Fruit fly (Drosophila melanogaster): Measurements from ENCODE around the gene hec.

hec gene

dm6 chrX:12925426-12926256 lies 31.6 kb downstream of the hec start (continued):
- no peak for TF ChIP-seq bbx (GFP tag; IDR thresholded peaks at IDR 0.05; ENCODE audit: partially characterized antibody)
- TF ChIP-seq CG13296 (GFP tag; optimal IDR thresholded peaks at IDR 0.05): peak; percentile 41
- peak; percentile 32 for TF ChIP-seq Nf-YC (tag; optimal IDR thresholded peaks at IDR 0.05)
- TF ChIP-seq CG12236 (GFP tag; optimal IDR thresholded peaks at IDR 0.05): no peak
- peak; percentile 57; the same call in 1 of the 2 replicates for TF ChIP-seq Rfx (GFP tag; IDR thresholded peaks at IDR 0.05)
- peak; percentile 69 for TF ChIP-seq CG12391 (tag; optimal IDR thresholded peaks at IDR 0.05)
- TF ChIP-seq zen (tag; optimal IDR thresholded peaks at IDR 0.05): peak; percentile 60
- no peak for TF ChIP-seq maf-S (GFP tag; optimal IDR thresholded peaks at IDR 0.05)
- peak; percentile 42; the same call in 1 of the 2 replicates for TF ChIP-seq lmd (GFP tag; IDR thresholded peaks at IDR 0.05)
- peak; percentile 68 for TF ChIP-seq CG2202 (tag; optimal IDR thresholded peaks at IDR 0.05)
- no peak for TF ChIP-seq CG11398 (GFP tag; optimal IDR thresholded peaks at IDR 0.05)
- peak; percentile 20; the same call in 1 of the 2 replicates for TF ChIP-seq MBD-R2 (GFP tag; IDR thresholded peaks at IDR 0.05)
- TF ChIP-seq az2 (GFP tag; optimal IDR thresholded peaks at IDR 0.05): peak; percentile 44
- no peak for TF ChIP-seq CG16779 (GFP tag; IDR thresholded peaks at IDR 0.05)
- peak; percentile 85 for TF ChIP-seq CG7556 (GFP tag; optimal IDR thresholded peaks at IDR 0.05)
- TF ChIP-seq disco-r (GFP tag; optimal IDR thresholded peaks at IDR 0.05): no peak
- TF ChIP-seq zf30C (GFP tag; optimal IDR thresholded peaks at IDR 0.05): peak; percentile 79
- TF ChIP-seq CG31388 (GFP tag; optimal IDR thresholded peaks at IDR 0.05): no peak
- peak; percentile 42; the same call in 1 of the 2 replicates for TF ChIP-seq seq (GFP tag; IDR thresholded peaks at IDR 0.05)
- TF ChIP-seq CG3407 (GFP tag; optimal IDR thresholded peaks at IDR 0.05): no peak
- no peak for TF ChIP-seq CG9797 (GFP tag; optimal IDR thresholded peaks at IDR 0.05)
- no peak for TF ChIP-seq psq (GFP tag; optimal IDR thresholded peaks at IDR 0.05)
- TF ChIP-seq wor (GFP tag; IDR thresholded peaks at IDR 0.05): peak; percentile 45; the same call in 1 of the 2 replicates
- TF ChIP-seq CG7928 (GFP tag; optimal IDR thresholded peaks at IDR 0.05): no peak
- TF ChIP-seq CG7987 (GFP tag; optimal IDR thresholded peaks at IDR 0.05): no peak
- no peak for TF ChIP-seq chn (GFP tag; optimal IDR thresholded peaks at IDR 0.05)
- no peak for TF ChIP-seq aop (GFP tag; IDR thresholded peaks at IDR 0.05)
- no peak for TF ChIP-seq Tbp (GFP tag; optimal IDR thresholded peaks at IDR 0.05)
- TF ChIP-seq CrebB (tag; optimal IDR thresholded peaks at IDR 0.05): peak; percentile 11
- no peak for TF ChIP-seq CG1647 (GFP tag; optimal IDR thresholded peaks at IDR 0.05)
- TF ChIP-seq CG12219 (GFP tag; optimal IDR thresholded peaks at IDR 0.05): no peak
- 0 out of 2 replicates have a peak, but pooled peaks have one; percentile 39 for TF ChIP-seq sim (GFP tag; IDR thresholded peaks at IDR 0.05)
- peak in 1 of 3 experiments; percentile 38 for TF ChIP-seq lola (GFP tag; optimal IDR thresholded peaks at IDR 0.05)
- TF ChIP-seq Lhr (GFP tag; optimal IDR thresholded peaks at IDR 0.05): no peak
- TF ChIP-seq CG8924 (tag; optimal IDR thresholded peaks at IDR 0.05): peak; percentile 74
- TF ChIP-seq ab (GFP tag; optimal IDR thresholded peaks at IDR 0.05): no peak
- TF ChIP-seq Doc2 (GFP tag; IDR thresholded peaks at IDR 0.05): no peak
- peak; percentile 81 for TF ChIP-seq CG31441 (GFP tag; IDR thresholded peaks at IDR 0.05)
- TF ChIP-seq CG12155 (GFP tag; optimal IDR thresholded peaks at IDR 0.05): no peak
- no peak for TF ChIP-seq CG7745 (tag; optimal IDR thresholded peaks at IDR 0.05)
- no peak for TF ChIP-seq CG17802 (tag; optimal IDR thresholded peaks at IDR 0.05)
- no peak for TF ChIP-seq danr (GFP tag; IDR thresholded peaks at IDR 0.05)
- peak; percentile 75 for TF ChIP-seq dmrt99B (tag; optimal IDR thresholded peaks at IDR 0.05)
- TF ChIP-seq trh (GFP tag; optimal IDR thresholded peaks at IDR 0.05): no peak
- no peak for TF ChIP-seq HLHmδ (GFP tag; optimal IDR thresholded peaks at IDR 0.05)
- TF ChIP-seq scrt (GFP tag; optimal IDR thresholded peaks at IDR 0.05): peak; percentile 59
- TF ChIP-seq kni (GFP tag; optimal IDR thresholded peaks at IDR 0.05): no peak
- peak; percentile 59 for TF ChIP-seq dmrt11E (tag; optimal IDR thresholded peaks at IDR 0.05)
- TF ChIP-seq tgo (GFP tag; IDR thresholded peaks at IDR 0.05): peak; percentile 66

All from whole organism, embryonic.